Fruit fly (Drosophila melanogaster) S2 (cell line): Measurements from ENCODE around the gene fiz.

Source experiments
- CG8478 ChIP-seq: fragments of >200 bp; optimal IDR thresholded peaks from 2 replicates; lab custom pipeline; 2018
- CTCF ChIP-seq, 2 experiments: fragments of >200 bp; optimal IDR thresholded peaks; 2 replicates each; lab custom pipeline; 2018

dm6 chrX:14893872-14894271 lies 15.6 kb downstream of the fiz start:
- no peak for TF ChIP-seq CTCF (optimal IDR thresholded peaks at IDR 0.05; lab: Kevin White, UChicago)
- TF ChIP-seq CG8478, result no peak
